Worm (Caenorhabditis elegans) whole organism, L4/young adult: ENCODE results near the gene rsp-2.

ENCODE experiments used
- W03F9.2 ChIP-seq: fragments of 150-350 bp; optimal IDR thresholded peaks from 2 replicates; lab custom pipeline; 2014; ENCODE audit warnings: missing biosample characterization, missing genetic modification characterization
- dao-5 ChIP-seq: sonication (generic microtip); optimal IDR thresholded peaks from 2 replicates; lab custom pipeline; 2016; ENCODE audit warnings: missing genotype, missing genetic modification characterization, moderate library complexity, missing compliant biosample characterization
- him-1 ChIP-seq: sonication (generic microtip); optimal IDR thresholded peaks from 2 replicates; lab custom pipeline; 2016; ENCODE audit warnings: missing genotype, missing genetic modification reagents, missing genetic modification characterization, missing compliant biosample characterization

ce11 chrII:11495307-11495706 is 42.6 kb upstream of the rsp-2 start, which contains the start of the genes ooc-3 and B0334.4:
- TF ChIP-seq dao-5 (tag; lab: Kevin White, UChicago) (no peak), him-1 (no peak), W03F9.2 (no peak)
